Worm (Caenorhabditis elegans) whole organism, L2 larva: ENCODE data around the gene msp-33.

ENCODE experiments used
- C34F6.9 ChIP-seq: fragments of 150-350 bp; optimal IDR thresholded peaks from 2 replicates; lab custom pipeline; 2014; ENCODE audit warnings: missing biosample characterization, missing genetic modification characterization
- F13H6.1 ChIP-seq: sonication (generic microtip); optimal IDR thresholded peaks from 2 replicates; lab custom pipeline; 2016; ENCODE audit warnings: missing genetic modification characterization, missing compliant biosample characterization
- aly-2 ChIP-seq: fragments of 150-350 bp; optimal IDR thresholded peaks from 2 replicates; lab custom pipeline; 2014; ENCODE audit warnings: missing biosample characterization, missing genetic modification characterization
- ama-1 ChIP-seq: fragments of 150-350 bp; optimal IDR thresholded peaks from 2 replicates; lab custom pipeline; 2018; ENCODE audit warnings: inconsistent platforms
- blmp-1 ChIP-seq: sonication (generic microtip); optimal IDR thresholded peaks from 2 replicates; lab custom pipeline; 2017; ENCODE audit warnings: missing genetic modification characterization, mild to moderate bottlenecking, missing compliant biosample characterization, antibody characterized with exemption, moderate library complexity; ENCODE audit not compliant: insufficient read depth
- ceh-16 ChIP-seq: fragments of 150-350 bp; optimal IDR thresholded peaks from 2 replicates; lab custom pipeline; 2014; ENCODE audit warnings: missing biosample characterization, missing genetic modification characterization
- ceh-82 ChIP-seq: fragments of 150-350 bp; optimal IDR thresholded peaks from 2 replicates; lab custom pipeline; 2014; ENCODE audit warnings: missing biosample characterization, missing genetic modification characterization
- crh-2 ChIP-seq: sonication (generic microtip); optimal IDR thresholded peaks from 2 replicates; lab custom pipeline; 2017; ENCODE audit warnings: missing biosample characterization, missing genetic modification characterization
- egl-27 ChIP-seq: sonication (generic microtip); optimal IDR thresholded peaks from 3 replicates; lab custom pipeline; 2017; ENCODE audit warnings: missing biosample characterization, missing genetic modification reagents, missing genetic modification characterization
- elt-1 ChIP-seq: fragments of 150-350 bp; optimal IDR thresholded peaks from 2 replicates; lab custom pipeline; 2014; ENCODE audit warnings: missing biosample characterization, missing genetic modification characterization
- elt-3 ChIP-seq: sonication (generic microtip); optimal IDR thresholded peaks from 2 replicates; lab custom pipeline; 2017; ENCODE audit warnings: missing biosample characterization, missing genetic modification characterization
- fos-1 ChIP-seq: fragments of 150-350 bp; optimal IDR thresholded peaks from 2 replicates; lab custom pipeline; 2014; ENCODE audit warnings: missing biosample characterization, missing genetic modification characterization
- gmeb-1 ChIP-seq: fragments of 150-350 bp; optimal IDR thresholded peaks from 2 replicates; lab custom pipeline; 2014; ENCODE audit warnings: missing biosample characterization, missing genetic modification characterization
- lin-11 ChIP-seq: fragments of 150-350 bp; sonication (generic microtip); optimal IDR thresholded peaks from 2 replicates; lab custom pipeline; 2014; ENCODE audit warnings: missing biosample characterization, missing genetic modification characterization, inconsistent platforms, mixed read lengths
- lsy-2 ChIP-seq, 2 experiments: fragments of 150-350 bp in 1 of 2; sonication (generic microtip) in 1 of 2; optimal IDR thresholded peaks; 2 replicates each; lab custom pipeline; 2014 to 2017; ENCODE audit warnings: missing biosample characterization in 2 of 2, missing genetic modification characterization in 2 of 2
- mdl-1 ChIP-seq, 2 experiments: fragments of 150-350 bp in 1 of 2; sonication (generic microtip) in 1 of 2; optimal IDR thresholded peaks; 2 replicates each; lab custom pipeline; 2017; ENCODE audit warnings: missing biosample characterization in 2 of 2, missing genetic modification characterization in 2 of 2
- nhr-10 ChIP-seq: sonication (generic microtip); optimal IDR thresholded peaks from 2 replicates; lab custom pipeline; 2017; ENCODE audit warnings: missing biosample characterization, missing genetic modification characterization
- nhr-12 ChIP-seq: fragments of 150-350 bp; optimal IDR thresholded peaks from 2 replicates; lab custom pipeline; 2014; ENCODE audit warnings: missing biosample characterization, missing genetic modification characterization
- nhr-129 ChIP-seq: fragments of 150-350 bp; optimal IDR thresholded peaks from 2 replicates; lab custom pipeline; 2014; ENCODE audit warnings: missing biosample characterization, missing genetic modification characterization
- nhr-21 ChIP-seq: fragments of 150-350 bp; optimal IDR thresholded peaks from 2 replicates; lab custom pipeline; 2014; ENCODE audit warnings: missing biosample characterization, missing genetic modification characterization
- nhr-25 ChIP-seq: fragments of 150-350 bp; sonication (generic microtip); optimal IDR thresholded peaks from 3 replicates; lab custom pipeline; 2014; ENCODE audit warnings: missing biosample characterization, missing genetic modification characterization
- nhr-6 ChIP-seq: fragments of 150-350 bp; optimal IDR thresholded peaks from 2 replicates; lab custom pipeline; 2014; ENCODE audit warnings: missing biosample characterization, missing genetic modification characterization
- nhr-77 ChIP-seq: fragments of 150-350 bp; optimal IDR thresholded peaks from 2 replicates; lab custom pipeline; 2014; ENCODE audit warnings: missing biosample characterization, missing genetic modification characterization
- sem-4 ChIP-seq: fragments of 150-350 bp; optimal IDR thresholded peaks from 2 replicates; lab custom pipeline; 2014; ENCODE audit warnings: missing biosample characterization, missing genetic modification reagents, missing genetic modification characterization
- skn-1 ChIP-seq: sonication (generic microtip); optimal IDR thresholded peaks from 2 replicates; lab custom pipeline; 2017; ENCODE audit warnings: missing biosample characterization, missing genetic modification characterization
- sma-3 ChIP-seq: sonication (generic microtip); optimal IDR thresholded peaks from 2 replicates; lab custom pipeline; 2016; ENCODE audit warnings: missing genetic modification reagents, missing genetic modification characterization, missing compliant biosample characterization
- sma-9 ChIP-seq, 2 experiments: fragments of 150-350 bp in 1 of 2; sonication (generic microtip) in 1 of 2; optimal IDR thresholded peaks; 2 replicates each; lab custom pipeline; 2014 to 2016; ENCODE audit warnings: missing genetic modification characterization in 2 of 2, mild to moderate bottlenecking in 1 of 2, missing biosample characterization in 1 of 2, missing compliant biosample characterization in 1 of 2, missing genetic modification reagents in 1 of 2, moderate library complexity in 1 of 2
- unc-39 ChIP-seq: fragments of 150-350 bp; optimal IDR thresholded peaks from 2 replicates; lab custom pipeline; 2014; ENCODE audit warnings: missing biosample characterization, missing genetic modification characterization
- unc-55 ChIP-seq: fragments of 150-350 bp; sonication (generic microtip); optimal IDR thresholded peaks from 3 replicates; lab custom pipeline; 2014; ENCODE audit warnings: missing biosample characterization, missing genetic modification reagents, missing genetic modification characterization
- zag-1 ChIP-seq: fragments of 150-350 bp; optimal IDR thresholded peaks from 2 replicates; lab custom pipeline; 2014; ENCODE audit warnings: missing biosample characterization, missing genetic modification characterization
- ztf-1 ChIP-seq: fragments of 200-800 bp; sonication (Bioruptor generic); conservative IDR thresholded peaks from 2 replicates; pipeline ENCODE4 v1.3.6; 2022; ENCODE audit warnings: missing genetic modification characterization, missing compliant biosample characterization

Gene msp-33

DNA sequence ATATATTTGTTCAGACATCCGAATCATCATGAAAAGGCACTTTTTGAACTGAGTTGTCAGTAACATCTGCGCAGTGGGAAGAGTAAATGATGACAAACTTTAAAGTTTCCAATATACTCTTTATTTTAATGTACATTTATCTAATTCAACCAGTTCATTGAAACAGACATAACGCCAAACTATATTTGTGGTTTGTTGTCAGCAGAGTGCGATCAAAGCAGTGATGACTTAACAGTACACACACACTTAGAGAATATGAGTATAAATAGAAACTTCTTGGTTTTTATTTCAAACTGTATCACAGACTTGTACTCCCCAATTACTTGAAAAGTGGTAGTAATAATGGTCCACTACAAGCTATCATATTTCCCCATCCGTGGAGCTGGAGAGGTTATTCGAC lies 9.1 kb downstream of the msp-33 start, which contains the start of gene gst-8:
TSS of gene gst-8 (plus strand) at position 301 of the 400 bp plus-strand sequence.
- TF ChIP-seq ceh-16, result no peak
- peak; percentile 56 for TF ChIP-seq skn-1 (tag; lab: Kevin White, UChicago)

DNA sequence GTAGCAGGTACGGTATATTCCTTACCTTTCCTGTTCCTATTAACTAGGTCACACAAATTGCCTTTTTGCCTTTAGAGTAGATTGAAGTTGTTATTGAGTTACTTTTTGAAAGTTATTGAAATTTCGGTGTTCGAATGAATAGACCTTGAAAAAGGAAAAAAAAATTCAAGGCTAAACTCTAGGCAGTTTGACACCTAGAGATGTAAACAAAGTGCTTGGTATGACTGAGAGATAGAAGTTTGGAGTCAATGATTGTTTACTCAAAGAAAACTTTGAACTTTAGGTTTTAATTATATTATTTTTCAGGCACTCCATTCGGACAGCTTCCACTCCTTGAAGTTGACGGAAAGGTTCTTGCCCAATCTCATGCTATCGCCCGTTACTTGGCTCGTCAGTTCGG lies 10.0 kb downstream of the msp-33 start:
- TF ChIP-seq elt-1 (tag; lab: Kevin White, UChicago) (no peak), nhr-25 (peak; percentile 38), unc-39 (tag; lab: Kevin White, UChicago) (no peak), egl-27 (tag; lab: Kevin White, UChicago) (no peak), fos-1 (tag; lab: Kevin White, UChicago) (no peak), lin-11 (no peak), nhr-12 (tag; lab: Kevin White, UChicago) (no peak), nhr-10 (tag; lab: Kevin White, UChicago) (no peak), nhr-21 (tag; lab: Kevin White, UChicago) (no peak), aly-2 (tag; lab: Kevin White, UChicago) (no peak), crh-2 (tag; lab: Kevin White, UChicago) (peak; percentile 1), zag-1 (tag; lab: Kevin White, UChicago) (no peak), elt-3 (tag; lab: Kevin White, UChicago) (no peak)

DNA sequence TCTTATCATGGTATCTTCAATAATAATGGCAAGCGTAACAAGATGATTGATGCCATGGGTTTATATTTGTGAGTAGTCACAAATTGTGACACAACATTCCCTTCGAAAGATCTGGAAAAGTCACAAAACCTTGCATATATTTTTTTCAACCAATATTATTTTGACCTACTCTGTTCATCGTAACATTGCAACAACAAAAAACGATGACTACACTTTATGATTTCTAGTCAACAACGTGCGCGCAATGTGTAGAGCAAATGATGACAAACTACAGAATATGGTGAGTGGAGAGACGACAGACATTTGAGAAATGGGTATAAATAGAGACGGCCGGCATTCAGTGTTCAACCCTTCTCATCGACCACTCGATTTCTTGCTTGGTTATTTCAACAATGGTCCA lies 10.8 kb downstream of the msp-33 start, which contains the start of gene gst-7:
TSS of gene gst-7 (plus strand) at position 336 of the 400 bp plus-strand sequence.
- TF ChIP-seq sma-9 (GFP tag; optimal IDR thresholded peaks at IDR 0.05; lab: Kevin White, UChicago) (peak; percentile 75), sma-9 (tag; optimal IDR thresholded peaks at IDR 0.05; lab: Kevin White, UChicago) (no peak), sem-4 (tag; lab: Kevin White, UChicago) (no peak), skn-1 (tag; lab: Kevin White, UChicago) (peak; percentile 94), unc-55 (GFP tag; lab: Kevin White, UChicago) (peak; percentile 15), nhr-77 (tag; lab: Kevin White, UChicago) (no peak), crh-2 (tag; lab: Kevin White, UChicago) (peak; percentile 21), ceh-82 (tag; lab: Kevin White, UChicago) (no peak), fos-1 (tag; lab: Kevin White, UChicago) (peak; percentile 64), lsy-2 (tag; optimal IDR thresholded peaks at IDR 0.05; lab: Kevin White, UChicago) (no peak), F13H6.1 (tag; lab: Kevin White, UChicago) (peak; percentile 23), nhr-25 (peak; percentile 62), nhr-129 (peak; percentile 26), gmeb-1 (tag; lab: Kevin White, UChicago) (peak; percentile 6), blmp-1 (tag; lab: Kevin White, UChicago) (no peak), elt-3 (tag; lab: Kevin White, UChicago) (no peak), sma-3 (GFP tag; lab: Kevin White, UChicago) (peak; percentile 61), C34F6.9 (tag; lab: Kevin White, UChicago) (peak; percentile 1)
- TF ChIP-seq, all 48 proteins: peak for 11

DNA sequence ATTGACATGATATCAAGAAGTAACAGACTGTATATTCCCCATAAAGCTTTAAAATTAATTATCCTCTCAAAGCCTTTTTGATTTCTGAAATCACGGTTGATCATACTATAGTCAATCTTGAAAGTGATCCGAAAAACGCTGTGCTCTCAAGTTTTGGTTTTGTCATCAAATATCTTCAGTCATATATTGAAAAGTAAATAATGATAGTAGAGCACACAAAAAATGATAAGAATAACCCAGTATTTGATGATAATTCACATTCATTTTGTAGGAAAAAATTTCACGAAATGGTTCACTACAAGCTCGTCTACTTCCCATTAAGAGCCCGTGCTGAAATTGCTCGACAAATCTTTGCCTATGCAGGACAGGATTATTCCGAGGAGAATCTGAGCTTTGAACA lies 12.9 kb downstream of the msp-33 start, which contains the start of gene gst-6:
TSS of gene gst-6 (plus strand) at position 263 of the 400 bp plus-strand sequence.
- TF ChIP-seq ama-1 (lab: Kevin White, UChicago) (no peak), nhr-6 (tag; lab: Kevin White, UChicago) (no peak), skn-1 (tag; lab: Kevin White, UChicago) (peak; percentile 46), fos-1 (tag; lab: Kevin White, UChicago) (peak; percentile 61), lsy-2 (tag; optimal IDR thresholded peaks at IDR 0.05; lab: Kevin White, UChicago) (no peak), egl-27 (tag; lab: Kevin White, UChicago) (no peak)

DNA sequence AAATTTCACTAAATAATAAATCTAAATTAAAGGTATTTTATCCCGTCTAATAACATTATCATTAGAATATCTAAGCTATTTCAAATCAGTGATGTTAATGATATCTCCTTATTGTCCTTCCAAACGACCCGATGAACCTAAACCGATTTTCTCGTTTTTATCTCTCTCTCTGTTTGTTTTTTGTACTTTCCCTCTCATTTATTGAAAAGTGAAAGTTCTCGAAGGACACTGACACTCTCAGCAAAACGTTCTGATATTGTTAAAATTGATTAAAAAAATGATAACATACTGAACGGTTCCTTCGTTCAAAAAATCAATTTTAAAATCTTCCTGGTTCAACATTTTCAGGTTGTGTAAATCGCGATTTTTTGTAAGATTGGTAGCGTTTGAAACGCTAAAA lies 16.4 kb downstream of the msp-33 start, which contains the start of gene F11G11.13:
TSS of gene F11G11.13 (minus strand) at position 89 of the 400 bp plus-strand sequence.
- TF ChIP-seq ztf-1 (GFP tag; lab: Robert Waterston, UW) (no peak), blmp-1 (tag; lab: Kevin White, UChicago) (peak; percentile 97), sma-9 (GFP tag; optimal IDR thresholded peaks at IDR 0.05; lab: Kevin White, UChicago) (peak; percentile 15), sma-9 (tag; optimal IDR thresholded peaks at IDR 0.05; lab: Kevin White, UChicago) (no peak), nhr-21 (tag; lab: Kevin White, UChicago) (peak; percentile 21), nhr-25 (peak; percentile 15), sem-4 (tag; lab: Kevin White, UChicago) (peak; percentile 33), lsy-2 (tag; optimal IDR thresholded peaks at IDR 0.05; lab: Kevin White, UChicago) (no peak), mdl-1 (tag; optimal IDR thresholded peaks at IDR 0.05; lab: Kevin White, UChicago) (no peak)
- TF ChIP-seq, all 48 proteins: peak for 5
